Worm (Caenorhabditis elegans): Measurements from ENCODE around the gene Y27F2A.8.
"Not testable (repeated sequence)": the region's sequence is repeated elsewhere in the genome, so short reads cannot be mapped to it uniquely, and the experiment has no call there.

Y27F2A.8 gene

ce11 chrII:3154383-3154782 is 29.2 kb upstream of the Y27F2A.8 start, which contains the start of gene sri-32:
Gene sri-32, minus strand, starts transcription at chrII:3154483.
- TF ChIP-seq pes-1 (GFP tag; IDR thresholded peaks at IDR 0.05) (no peak), ets-7 (tag; optimal IDR thresholded peaks at IDR 0.05) (no peak), B0310.2 (tag; optimal IDR thresholded peaks at IDR 0.05) (no peak), aly-1 (tag; optimal IDR thresholded peaks at IDR 0.05) (no peak), tbx-11 (GFP tag; IDR thresholded peaks at IDR 0.05) (no peak), ceh-13 (GFP tag; optimal IDR thresholded peaks at IDR 0.05) (no peak), hmbx-1 (tag; optimal IDR thresholded peaks at IDR 0.05) (no peak), sea-1 (GFP tag; conservative IDR thresholded peaks at IDR 0.05) (no peak), ama-1 (optimal IDR thresholded peaks at IDR 0.05) (no peak), hnd-1 (tag; optimal IDR thresholded peaks at IDR 0.05) (no peak), hmg-4 (GFP tag; optimal IDR thresholded peaks at IDR 0.05) (no peak), tbx-37 (GFP tag; conservative IDR thresholded peaks at IDR 0.05) (no peak), scrt-1 (GFP tag; IDR thresholded peaks at IDR 0.05) (no peak), ceh-36 (tag; optimal IDR thresholded peaks at IDR 0.05) (no peak)

- TF ChIP-seq pes-1 (GFP tag; IDR thresholded peaks at IDR 0.05) (no peak), scrt-1 (GFP tag; IDR thresholded peaks at IDR 0.05) (no peak), tbx-37 (GFP tag; conservative IDR thresholded peaks at IDR 0.05) (no peak), aly-1 (tag; optimal IDR thresholded peaks at IDR 0.05) (no peak), hmbx-1 (tag; optimal IDR thresholded peaks at IDR 0.05) (no peak), F13C5.2 (tag; optimal IDR thresholded peaks at IDR 0.05) (no peak), hnd-1 (tag; optimal IDR thresholded peaks at IDR 0.05) (no peak), sea-1 (GFP tag; conservative IDR thresholded peaks at IDR 0.05) (no peak), B0310.2 (tag; optimal IDR thresholded peaks at IDR 0.05) (no peak), flt-1 (GFP tag; IDR thresholded peaks at IDR 0.05) (no peak)
Measured at ce11 chrII:3156749-3157148, 26.8 kb upstream of the Y27F2A.8 start, which contains the start of gene sri-33. Gene sri-33, minus strand, starts transcription at chrII:3156849.

- no peak for TF ChIP-seq tbx-11 (GFP tag; IDR thresholded peaks at IDR 0.05)
- TF ChIP-seq sea-1 (GFP tag; conservative IDR thresholded peaks at IDR 0.05): no peak
- no peak for TF ChIP-seq ceh-36 (tag; optimal IDR thresholded peaks at IDR 0.05)
- TF ChIP-seq aly-1 (tag; optimal IDR thresholded peaks at IDR 0.05): no peak
- TF ChIP-seq hnd-1 (tag; optimal IDR thresholded peaks at IDR 0.05): no peak
- TF ChIP-seq flt-1 (GFP tag; IDR thresholded peaks at IDR 0.05): no peak
- TF ChIP-seq pes-1 (GFP tag; IDR thresholded peaks at IDR 0.05): no peak
- no peak for TF ChIP-seq tra-4 (tag; optimal IDR thresholded peaks at IDR 0.05)
- TF ChIP-seq tbx-37 (GFP tag; conservative IDR thresholded peaks at IDR 0.05): no peak
- no peak for TF ChIP-seq B0310.2 (tag; optimal IDR thresholded peaks at IDR 0.05)
- TF ChIP-seq hmg-4 (GFP tag; optimal IDR thresholded peaks at IDR 0.05): no peak
- TF ChIP-seq hmbx-1 (tag; optimal IDR thresholded peaks at IDR 0.05): no peak
Measured at ce11 chrII:3158985-3159384, 24.6 kb upstream of the Y27F2A.8 start, which contains the start of gene sri-34. Gene sri-34, minus strand, starts transcription at chrII:3159085.

- TF ChIP-seq flt-1 (GFP tag; IDR thresholded peaks at IDR 0.05) (no peak), ets-7 (tag; optimal IDR thresholded peaks at IDR 0.05) (no peak), ceh-13 (GFP tag; optimal IDR thresholded peaks at IDR 0.05) (no peak), hmg-4 (GFP tag; optimal IDR thresholded peaks at IDR 0.05) (no peak), tbx-37 (GFP tag; conservative IDR thresholded peaks at IDR 0.05) (no peak), ceh-36 (tag; optimal IDR thresholded peaks at IDR 0.05) (no peak), B0310.2 (tag; optimal IDR thresholded peaks at IDR 0.05) (no peak), tra-4 (tag; optimal IDR thresholded peaks at IDR 0.05) (no peak), sea-1 (GFP tag; conservative IDR thresholded peaks at IDR 0.05) (no peak), F13C5.2 (tag; optimal IDR thresholded peaks at IDR 0.05) (no peak), tbx-11 (GFP tag; IDR thresholded peaks at IDR 0.05) (no peak), ama-1 (optimal IDR thresholded peaks at IDR 0.05) (no peak), aly-1 (tag; optimal IDR thresholded peaks at IDR 0.05) (no peak), pes-1 (GFP tag; IDR thresholded peaks at IDR 0.05) (no peak), hnd-1 (tag; optimal IDR thresholded peaks at IDR 0.05) (no peak), hmbx-1 (tag; optimal IDR thresholded peaks at IDR 0.05) (no peak), scrt-1 (GFP tag; IDR thresholded peaks at IDR 0.05) (no peak)
Measured at ce11 chrII:3170089-3170488, 13.5 kb upstream of the Y27F2A.8 start, which contains the start of gene fbxc-55. Gene fbxc-55, minus strand, starts transcription at chrII:3170189.

- no peak for TF ChIP-seq ets-7 (tag; optimal IDR thresholded peaks at IDR 0.05)
- no peak for TF ChIP-seq pes-1 (GFP tag; IDR thresholded peaks at IDR 0.05)
- TF ChIP-seq ama-1 (optimal IDR thresholded peaks at IDR 0.05): no peak
- TF ChIP-seq B0310.2 (tag; optimal IDR thresholded peaks at IDR 0.05): no peak
- TF ChIP-seq ceh-36 (tag; optimal IDR thresholded peaks at IDR 0.05): no peak
Measured at ce11 chrII:3172176-3172575, 11.4 kb upstream of the Y27F2A.8 start, which contains the start of gene Y27F2A.10. Gene Y27F2A.10, minus strand, starts transcription at chrII:3172276.

ce11 chrII:3177663-3178062 is 5.9 kb upstream of the Y27F2A.8 start, which contains the start of gene sri-40:
Gene sri-40, plus strand, starts transcription at chrII:3177963.
- TF ChIP-seq hmg-4 (GFP tag; optimal IDR thresholded peaks at IDR 0.05); tbx-37 (GFP tag; conservative IDR thresholded peaks at IDR 0.05); ceh-13 (GFP tag; optimal IDR thresholded peaks at IDR 0.05): not testable (repeated sequence)

- TF ChIP-seq ets-7 (tag; optimal IDR thresholded peaks at IDR 0.05); hmbx-1 (tag; optimal IDR thresholded peaks at IDR 0.05); tbx-11 (GFP tag; IDR thresholded peaks at IDR 0.05): not testable (repeated sequence)
Measured at ce11 chrII:3184858-3185257, 1.3 kb downstream of the Y27F2A.8 start, which contains the start of gene sri-78. Gene sri-78, plus strand, starts transcription at chrII:3185158.

ce11 chrII:3185848-3186247 is 2.3 kb downstream of the Y27F2A.8 start:
- no peak for TF ChIP-seq pes-1 (GFP tag; IDR thresholded peaks at IDR 0.05)

All from whole organism, early embryonic.